Worm (Caenorhabditis elegans): ENCODE measurements around the gene trx-1.
A peak's percentile ranks its signal among the peaks of the same experiment; 100 is the strongest.

ce11 chrII:7777320-7777978 is 24.0 kb upstream of the trx-1 start, which contains the start of gene mthf-1:
- no peak for TF ChIP-seq fos-1 (tag; optimal IDR thresholded peaks at IDR 0.05)
- no peak for TF ChIP-seq snpc-4 (tag; optimal IDR thresholded peaks at IDR 0.05)
- TF ChIP-seq ama-1 (optimal IDR thresholded peaks at IDR 0.05): peak; percentile 45
- no peak for TF ChIP-seq jun-1 (tag; optimal IDR thresholded peaks at IDR 0.05)
- no peak for TF ChIP-seq ztf-11 (tag; optimal IDR thresholded peaks at IDR 0.05)
- peak; percentile 40 for TF ChIP-seq nhr-43 (tag; optimal IDR thresholded peaks at IDR 0.05; ENCODE audit: poor library complexity, severe bottlenecking)
- TF ChIP-seq unc-62 (GFP tag; optimal IDR thresholded peaks at IDR 0.05): no peak

Data from whole organism, L3 larva.